Worm (Caenorhabditis elegans): ENCODE measurements around the gene osta-3.

The osta-3 gene

ce11 chrII:14832055-14832454, 19.7 kb downstream of the osta-3 start:
- TF ChIP-seq W03F9.2 (tag; optimal IDR thresholded peaks at IDR 0.05), result no peak

- TF ChIP-seq W03F9.2 (tag; optimal IDR thresholded peaks at IDR 0.05) (no peak), him-1 (tag; optimal IDR thresholded peaks at IDR 0.05) (no peak), dao-5 (tag; optimal IDR thresholded peaks at IDR 0.05) (no peak)
Observed at ce11 chrII:14838596-14839215, 26.4 kb downstream of the osta-3 start.

ce11 chrII:14841253-14841652, 28.9 kb downstream of the osta-3 start:
- TF ChIP-seq him-1 (tag; optimal IDR thresholded peaks at IDR 0.05), result no peak
- no peak for TF ChIP-seq W03F9.2 (tag; optimal IDR thresholded peaks at IDR 0.05)
- no peak for TF ChIP-seq dao-5 (tag; optimal IDR thresholded peaks at IDR 0.05)

DNA sequence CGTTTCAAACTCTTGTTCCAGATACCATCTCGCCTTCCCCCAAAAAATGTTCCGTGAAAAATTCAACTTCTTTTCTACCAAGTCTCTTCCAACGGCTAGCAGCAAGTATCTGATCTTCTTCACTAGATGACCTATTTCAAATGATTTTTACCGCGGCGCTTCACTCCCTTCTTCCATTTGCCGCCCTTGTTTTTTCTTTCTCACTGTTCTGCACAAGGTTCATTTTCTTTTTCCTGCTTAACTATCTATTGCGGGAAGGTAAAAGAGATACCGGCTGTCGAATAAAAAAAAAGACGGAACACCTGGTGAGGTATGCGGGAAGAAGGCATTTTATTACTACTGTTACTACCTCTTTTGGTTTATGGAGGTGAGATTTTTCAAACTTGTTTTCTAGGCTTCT, 30.7 kb downstream of the osta-3 start, which contains the start of gene cdh-7:
cdh-7 (plus strand) TSS at position 214 of the 400 bp plus-strand sequence.
- TF ChIP-seq dao-5 (tag; optimal IDR thresholded peaks at IDR 0.05) (no peak), him-1 (tag; optimal IDR thresholded peaks at IDR 0.05) (no peak), W03F9.2 (tag; optimal IDR thresholded peaks at IDR 0.05) (no peak)

DNA sequence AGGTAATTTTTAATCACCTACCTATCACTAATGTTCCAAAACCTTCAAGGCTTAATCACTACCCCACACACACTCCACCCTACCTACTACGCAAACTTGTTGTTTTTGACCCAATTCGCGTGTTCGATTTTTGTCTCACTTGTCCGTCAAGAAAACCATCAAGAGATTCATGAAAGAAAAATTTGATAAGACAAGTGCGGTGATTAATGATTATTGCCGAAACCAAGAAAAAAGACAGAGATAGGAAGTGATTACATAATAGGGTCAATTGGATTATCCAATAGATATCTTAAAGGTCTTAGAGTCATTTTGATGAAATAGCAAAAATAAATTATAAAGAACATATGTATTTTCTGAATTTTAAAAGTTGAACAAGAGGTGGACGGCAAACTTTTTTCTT, 31.9 kb downstream of the osta-3 start:
- no peak for TF ChIP-seq W03F9.2 (tag; optimal IDR thresholded peaks at IDR 0.05)
- TF ChIP-seq him-1 (tag; optimal IDR thresholded peaks at IDR 0.05), result no peak
- no peak for TF ChIP-seq dao-5 (tag; optimal IDR thresholded peaks at IDR 0.05)

ce11 chrII:14849897-14850296, 37.6 kb downstream of the osta-3 start:
- no peak for TF ChIP-seq dao-5 (tag; optimal IDR thresholded peaks at IDR 0.05)
- no peak for TF ChIP-seq W03F9.2 (tag; optimal IDR thresholded peaks at IDR 0.05)
- TF ChIP-seq him-1 (tag; optimal IDR thresholded peaks at IDR 0.05), result no peak

ce11 chrII:14851483-14851882, 39.2 kb downstream of the osta-3 start, which contains the start of gene R05H10.1:
R05H10.1 (plus strand) TSS chrII:14851816.
- no peak for TF ChIP-seq him-1 (tag; optimal IDR thresholded peaks at IDR 0.05)
- no peak for TF ChIP-seq dao-5 (tag; optimal IDR thresholded peaks at IDR 0.05)
- TF ChIP-seq W03F9.2 (tag; optimal IDR thresholded peaks at IDR 0.05), result no peak

DNA sequence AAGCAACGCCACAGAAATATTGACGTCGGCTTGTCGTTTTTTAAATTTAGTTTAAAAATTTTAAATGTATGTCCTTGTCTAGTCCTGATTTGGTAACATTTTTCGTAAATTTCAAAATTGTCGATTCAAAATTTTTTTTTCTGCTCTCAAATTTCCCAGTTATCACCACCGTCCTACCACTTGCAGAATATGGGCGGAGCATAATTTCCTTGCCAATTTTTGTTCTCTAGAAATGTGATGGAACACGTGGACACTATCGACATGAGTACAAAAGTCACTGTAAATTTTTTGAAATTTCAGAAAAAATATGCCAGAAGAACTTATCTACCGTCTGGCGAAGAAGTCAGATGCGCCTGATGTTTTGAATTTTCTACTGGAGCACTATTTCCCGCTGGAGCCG, 42.9 kb downstream of the osta-3 start, which contains the start of gene R05H10.7:
R05H10.7 (plus strand) TSS at position 301 of the 400 bp plus-strand sequence.
- TF ChIP-seq W03F9.2 (tag; optimal IDR thresholded peaks at IDR 0.05) (no peak), him-1 (tag; optimal IDR thresholded peaks at IDR 0.05) (no peak)

DNA sequence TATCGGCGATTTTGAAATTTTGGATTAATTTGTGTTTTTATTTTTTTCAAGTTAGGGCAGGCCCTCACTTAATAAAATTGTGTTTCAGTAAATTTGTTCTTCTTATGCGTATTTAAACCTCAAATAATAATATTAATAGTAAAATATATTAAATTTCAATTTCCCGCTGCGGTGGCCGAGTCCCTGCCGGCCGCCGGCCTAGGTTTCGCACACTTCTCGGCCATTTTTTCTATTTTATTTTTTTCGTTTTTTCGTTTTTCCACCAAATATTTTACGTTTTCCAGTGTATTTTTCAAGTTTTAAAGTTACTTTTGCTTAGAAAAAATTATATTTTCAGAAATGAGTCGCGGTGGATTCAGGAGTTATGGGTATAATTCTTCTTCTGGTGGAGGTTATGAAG, 44.6 kb downstream of the osta-3 start, which contains the start of gene rbm-28:
rbm-28 (plus strand) TSS at position 338 of the 400 bp plus-strand sequence.
- TF ChIP-seq him-1 (tag; optimal IDR thresholded peaks at IDR 0.05) (no peak), W03F9.2 (tag; optimal IDR thresholded peaks at IDR 0.05) (peak; percentile 33)

All from whole organism, L4/young adult.